Worm (Caenorhabditis elegans) whole organism, L2 larva: ENCODE data around the gene ubc-1.

Experiments
- C34F6.9 ChIP-seq: fragments of 150-350 bp; optimal IDR thresholded peaks from 2 replicates; lab custom pipeline; 2014; ENCODE audit warnings: missing biosample characterization, missing genetic modification characterization
- R02D3.7 ChIP-seq: fragments of 150-350 bp; optimal IDR thresholded peaks from 2 replicates; lab custom pipeline; 2014; ENCODE audit warnings: missing biosample characterization, missing genetic modification characterization
- Y55F3AM.14 ChIP-seq: fragments of 200-800 bp; sonication (Bioruptor generic); optimal IDR thresholded peaks from 2 replicates; lab custom pipeline; 2018; ENCODE audit warnings: mild to moderate bottlenecking, missing genetic modification characterization, missing compliant biosample characterization
- ZK546.5 ChIP-seq: sonication (generic microtip); optimal IDR thresholded peaks from 2 replicates; lab custom pipeline; 2017; ENCODE audit warnings: missing biosample characterization, missing genetic modification characterization
- alr-1 ChIP-seq: fragments of 150-350 bp; optimal IDR thresholded peaks from 2 replicates; lab custom pipeline; 2014; ENCODE audit warnings: missing biosample characterization, missing genetic modification characterization
- aly-2 ChIP-seq: fragments of 150-350 bp; optimal IDR thresholded peaks from 2 replicates; lab custom pipeline; 2014; ENCODE audit warnings: missing biosample characterization, missing genetic modification characterization
- ama-1 ChIP-seq: fragments of 150-350 bp; optimal IDR thresholded peaks from 2 replicates; lab custom pipeline; 2018; ENCODE audit warnings: inconsistent platforms
- blmp-1 ChIP-seq: sonication (generic microtip); optimal IDR thresholded peaks from 2 replicates; lab custom pipeline; 2017; ENCODE audit warnings: missing genetic modification characterization, mild to moderate bottlenecking, missing compliant biosample characterization, antibody characterized with exemption, moderate library complexity; ENCODE audit not compliant: insufficient read depth
- ceh-16 ChIP-seq: fragments of 150-350 bp; optimal IDR thresholded peaks from 2 replicates; lab custom pipeline; 2014; ENCODE audit warnings: missing biosample characterization, missing genetic modification characterization
- dmd-4 ChIP-seq: sonication (generic microtip); optimal IDR thresholded peaks from 2 replicates; lab custom pipeline; 2017; ENCODE audit warnings: missing biosample characterization, missing genetic modification characterization
- elt-1 ChIP-seq: fragments of 150-350 bp; optimal IDR thresholded peaks from 2 replicates; lab custom pipeline; 2014; ENCODE audit warnings: missing biosample characterization, missing genetic modification characterization
- elt-3 ChIP-seq: sonication (generic microtip); optimal IDR thresholded peaks from 2 replicates; lab custom pipeline; 2017; ENCODE audit warnings: missing biosample characterization, missing genetic modification characterization
- fos-1 ChIP-seq: fragments of 150-350 bp; optimal IDR thresholded peaks from 2 replicates; lab custom pipeline; 2014; ENCODE audit warnings: missing biosample characterization, missing genetic modification characterization
- gmeb-1 ChIP-seq: fragments of 150-350 bp; optimal IDR thresholded peaks from 2 replicates; lab custom pipeline; 2014; ENCODE audit warnings: missing biosample characterization, missing genetic modification characterization
- lin-11 ChIP-seq: fragments of 150-350 bp; sonication (generic microtip); optimal IDR thresholded peaks from 2 replicates; lab custom pipeline; 2014; ENCODE audit warnings: missing biosample characterization, missing genetic modification characterization, inconsistent platforms, mixed read lengths
- lin-13 ChIP-seq: fragments of 150-350 bp; optimal IDR thresholded peaks from 2 replicates; lab custom pipeline; 2014; ENCODE audit warnings: missing biosample characterization, missing genetic modification reagents, missing genetic modification characterization
- mab-5 ChIP-seq: fragments of 150-350 bp; optimal IDR thresholded peaks from 2 replicates; lab custom pipeline; 2014; ENCODE audit warnings: missing biosample characterization, missing genetic modification characterization
- mbf-1 ChIP-seq: sonication (generic microtip); optimal IDR thresholded peaks from 2 replicates; lab custom pipeline; 2017; ENCODE audit warnings: missing biosample characterization, missing genetic modification characterization
- mdl-1 ChIP-seq, 2 experiments: fragments of 150-350 bp in 1 of 2; sonication (generic microtip) in 1 of 2; optimal IDR thresholded peaks; 2 replicates each; lab custom pipeline; 2017; ENCODE audit warnings: missing biosample characterization in 2 of 2, missing genetic modification characterization in 2 of 2
- nhr-11 ChIP-seq: fragments of 150-350 bp; optimal IDR thresholded peaks from 2 replicates; lab custom pipeline; 2014; ENCODE audit warnings: missing biosample characterization, missing genetic modification characterization
- nhr-12 ChIP-seq: fragments of 150-350 bp; optimal IDR thresholded peaks from 2 replicates; lab custom pipeline; 2014; ENCODE audit warnings: missing biosample characterization, missing genetic modification characterization
- nhr-129 ChIP-seq: fragments of 150-350 bp; optimal IDR thresholded peaks from 2 replicates; lab custom pipeline; 2014; ENCODE audit warnings: missing biosample characterization, missing genetic modification characterization
- nhr-21 ChIP-seq: fragments of 150-350 bp; optimal IDR thresholded peaks from 2 replicates; lab custom pipeline; 2014; ENCODE audit warnings: missing biosample characterization, missing genetic modification characterization
- nhr-23 ChIP-seq: fragments of 150-350 bp; optimal IDR thresholded peaks from 2 replicates; lab custom pipeline; 2014; ENCODE audit warnings: missing biosample characterization, missing genetic modification reagents, missing genetic modification characterization
- nhr-237 ChIP-seq: fragments of 150-350 bp; optimal IDR thresholded peaks from 2 replicates; lab custom pipeline; 2014; ENCODE audit warnings: missing biosample characterization, missing genetic modification characterization
- nhr-25 ChIP-seq: fragments of 150-350 bp; sonication (generic microtip); optimal IDR thresholded peaks from 3 replicates; lab custom pipeline; 2014; ENCODE audit warnings: missing biosample characterization, missing genetic modification characterization
- nhr-6 ChIP-seq: fragments of 150-350 bp; optimal IDR thresholded peaks from 2 replicates; lab custom pipeline; 2014; ENCODE audit warnings: missing biosample characterization, missing genetic modification characterization
- nhr-77 ChIP-seq: fragments of 150-350 bp; optimal IDR thresholded peaks from 2 replicates; lab custom pipeline; 2014; ENCODE audit warnings: missing biosample characterization, missing genetic modification characterization
- peb-1 ChIP-seq: fragments of 150-350 bp; optimal IDR thresholded peaks from 2 replicates; lab custom pipeline; 2014; ENCODE audit warnings: missing biosample characterization, missing genetic modification characterization
- sem-4 ChIP-seq: fragments of 150-350 bp; optimal IDR thresholded peaks from 2 replicates; lab custom pipeline; 2014; ENCODE audit warnings: missing biosample characterization, missing genetic modification reagents, missing genetic modification characterization
- sma-9 ChIP-seq, 2 experiments: fragments of 150-350 bp in 1 of 2; sonication (generic microtip) in 1 of 2; optimal IDR thresholded peaks; 2 replicates each; lab custom pipeline; 2014 to 2016; ENCODE audit warnings: missing genetic modification characterization in 2 of 2, mild to moderate bottlenecking in 1 of 2, missing biosample characterization in 1 of 2, missing compliant biosample characterization in 1 of 2, missing genetic modification reagents in 1 of 2, moderate library complexity in 1 of 2
- snpc-4 ChIP-seq: fragments of 150-350 bp; optimal IDR thresholded peaks from 2 replicates; lab custom pipeline; 2014; ENCODE audit warnings: missing biosample characterization, missing genetic modification characterization
- unc-39 ChIP-seq: fragments of 150-350 bp; optimal IDR thresholded peaks from 2 replicates; lab custom pipeline; 2014; ENCODE audit warnings: missing biosample characterization, missing genetic modification characterization

Gene ubc-1

ce11 chrIV:4079514-4079913 is 23.3 kb upstream of the ubc-1 start, which contains the start of gene C35B1.4:
Gene C35B1.4 (plus strand): TSS chrIV:4079814.
- TF ChIP-seq nhr-12 (tag; lab: Kevin White, UChicago) (no peak), blmp-1 (tag; lab: Kevin White, UChicago) (no peak), sma-9 (GFP tag; optimal IDR thresholded peaks at IDR 0.05; lab: Kevin White, UChicago) (no peak), sma-9 (tag; optimal IDR thresholded peaks at IDR 0.05; lab: Kevin White, UChicago) (no peak), nhr-23 (tag; lab: Kevin White, UChicago) (no peak)

- TF ChIP-seq nhr-25 (tag; lab: Kevin White, UChicago): no peak
- TF ChIP-seq nhr-6 (tag; lab: Kevin White, UChicago): no peak
- TF ChIP-seq sem-4: no peak
- no peak for TF ChIP-seq unc-39 (tag; lab: Kevin White, UChicago)
- no peak for TF ChIP-seq Y55F3AM.14 (GFP tag; lab: Kevin White, UChicago)
- TF ChIP-seq nhr-11 (tag; lab: Kevin White, UChicago): no peak
- no peak for TF ChIP-seq mbf-1 (tag; lab: Kevin White, UChicago)
- TF ChIP-seq peb-1 (tag; lab: Kevin White, UChicago): no peak
- no peak for TF ChIP-seq nhr-21 (tag; lab: Kevin White, UChicago)
- TF ChIP-seq alr-1: no peak
- no peak for TF ChIP-seq mdl-1 (tag; optimal IDR thresholded peaks at IDR 0.05; lab: Kevin White, UChicago)
- no peak for TF ChIP-seq lin-13 (GFP tag; lab: Kevin White, UChicago)
- TF ChIP-seq, all 48 proteins: peak for 0
These were observed 22.0 kb upstream of the ubc-1 start, which contains the start of the genes C35B1.9 and C35B1.3 for ce11 chrIV:4080846-4081245. Gene C35B1.9 (minus strand): TSS chrIV:4080946. Gene C35B1.3 (plus strand): TSS chrIV:4081151.

DNA sequence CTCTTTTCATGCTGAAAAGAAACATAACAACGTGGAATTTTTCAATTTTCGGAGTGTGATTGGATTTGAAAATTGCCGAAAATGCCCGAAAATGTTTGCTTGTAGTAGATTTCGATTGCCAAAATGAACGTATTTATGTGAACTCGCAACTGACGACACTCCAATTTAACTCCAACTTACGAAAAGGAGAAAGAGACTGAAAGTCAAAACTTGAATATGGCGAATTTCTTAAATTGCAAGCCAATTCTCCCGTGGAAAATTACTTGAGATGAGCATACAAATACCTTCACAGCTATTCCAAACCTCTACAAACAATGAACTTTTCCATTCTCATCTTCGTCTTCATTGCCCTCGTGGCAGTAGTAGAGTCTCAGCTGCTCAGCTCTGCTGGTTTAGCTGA is 20.2 kb upstream of the ubc-1 start:
- TF ChIP-seq ZK546.5 (tag; lab: Kevin White, UChicago) (no peak), lin-13 (GFP tag; lab: Kevin White, UChicago) (no peak), mbf-1 (tag; lab: Kevin White, UChicago) (no peak), nhr-25 (tag; lab: Kevin White, UChicago) (no peak), R02D3.7 (tag; lab: Kevin White, UChicago) (no peak), elt-1 (tag; lab: Kevin White, UChicago) (no peak), lin-11 (tag; lab: Kevin White, UChicago) (no peak), blmp-1 (tag; lab: Kevin White, UChicago) (no peak), C34F6.9 (no peak)

DNA sequence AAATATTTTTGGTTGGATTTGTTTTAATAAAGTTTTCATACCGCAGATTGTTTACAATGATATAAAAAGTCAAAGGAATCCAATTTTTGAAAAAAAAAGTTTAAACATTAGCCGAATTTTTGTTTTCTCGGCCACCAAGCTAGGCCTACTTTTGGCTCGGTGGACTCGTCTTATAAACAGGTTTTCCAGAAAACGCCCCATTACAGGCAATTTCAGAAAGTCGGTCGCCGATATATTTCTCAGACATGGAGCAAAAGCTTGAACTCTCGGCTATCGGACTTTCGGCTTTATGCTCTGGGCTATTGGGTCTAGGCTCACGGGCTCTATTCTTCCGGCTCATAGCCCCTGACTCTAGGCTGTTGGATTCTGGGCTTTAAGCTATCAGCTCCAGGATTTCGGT is 19.7 kb upstream of the ubc-1 start:
- TF ChIP-seq lin-11 (tag; lab: Kevin White, UChicago): no peak
- TF ChIP-seq mbf-1 (tag; lab: Kevin White, UChicago): no peak
- TF ChIP-seq fos-1 (tag; lab: Kevin White, UChicago): no peak
- no peak for TF ChIP-seq mab-5 (tag; lab: Kevin White, UChicago)
- no peak for TF ChIP-seq nhr-237 (tag; lab: Kevin White, UChicago)
- no peak for TF ChIP-seq nhr-129 (tag; lab: Kevin White, UChicago)
- TF ChIP-seq ama-1 (lab: Kevin White, UChicago): no peak
- TF ChIP-seq snpc-4 (tag; lab: Kevin White, UChicago): no peak
- no peak for TF ChIP-seq aly-2 (tag; lab: Kevin White, UChicago)
- no peak for TF ChIP-seq ceh-16 (tag; lab: Kevin White, UChicago)
- TF ChIP-seq nhr-77 (tag; lab: Kevin White, UChicago): no peak
- no peak for TF ChIP-seq sem-4

- TF ChIP-seq mdl-1 (tag; optimal IDR thresholded peaks at IDR 0.05; lab: Kevin White, UChicago) (no peak), nhr-12 (tag; lab: Kevin White, UChicago) (no peak), elt-3 (tag; lab: Kevin White, UChicago) (no peak), aly-2 (tag; lab: Kevin White, UChicago) (no peak), sem-4 (no peak), gmeb-1 (tag; lab: Kevin White, UChicago) (no peak), ama-1 (lab: Kevin White, UChicago) (no peak), ZK546.5 (tag; lab: Kevin White, UChicago) (no peak), dmd-4 (tag; lab: Kevin White, UChicago) (no peak), ceh-16 (tag; lab: Kevin White, UChicago) (no peak), peb-1 (tag; lab: Kevin White, UChicago) (no peak), nhr-237 (tag; lab: Kevin White, UChicago) (no peak), sma-9 (GFP tag; optimal IDR thresholded peaks at IDR 0.05; lab: Kevin White, UChicago) (no peak), sma-9 (tag; optimal IDR thresholded peaks at IDR 0.05; lab: Kevin White, UChicago) (no peak), nhr-23 (tag; lab: Kevin White, UChicago) (no peak), Y55F3AM.14 (GFP tag; lab: Kevin White, UChicago) (no peak)
These were observed 18.7 kb upstream of the ubc-1 start, which contains the start of gene C35B1.5 for ce11 chrIV:4084109-4084508. Gene C35B1.5 (minus strand): TSS chrIV:4084209.
